Worm (Caenorhabditis elegans): Measurements from ENCODE around the gene scl-21.
A peak's percentile ranks its signal among the peaks of the same experiment; 100 is the strongest.

Gene scl-21

DNA sequence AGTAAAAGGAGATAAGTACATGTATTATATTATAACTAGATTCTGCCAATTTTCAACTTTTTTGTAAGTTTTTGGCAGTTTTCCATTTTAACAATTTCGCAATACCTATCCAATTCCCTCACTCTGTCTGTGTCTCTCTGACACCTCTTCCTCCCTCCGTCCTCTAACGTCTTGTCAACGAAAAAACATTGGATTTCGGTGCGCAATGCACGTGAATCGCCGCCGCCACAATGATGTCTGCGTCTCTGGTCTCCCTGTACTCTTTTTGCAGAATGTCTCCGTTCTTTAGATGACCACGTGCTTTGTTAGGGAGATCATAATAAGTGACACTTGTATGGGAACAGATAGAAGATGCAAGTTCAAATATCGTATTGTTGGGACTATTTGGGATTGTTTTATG lies 33.7 kb upstream of the scl-21 start (continued):
- TF ChIP-seq F26F4.8 (GFP tag; conservative IDR thresholded peaks at IDR 0.05) (no peak), hlh-11 (tag; optimal IDR thresholded peaks at IDR 0.05) (peak; percentile 98), F44E2.7 (GFP tag; IDR thresholded peaks at IDR 0.05) (no peak), mxl-3 (GFP tag; optimal IDR thresholded peaks at IDR 0.05) (peak; percentile 97), mep-1 (tag; optimal IDR thresholded peaks at IDR 0.05) (peak; percentile 94), nhr-102 (tag; optimal IDR thresholded peaks at IDR 0.05) (peak; percentile 96), daf-16 (GFP tag; optimal IDR thresholded peaks at IDR 0.05) (peak; percentile 24 to 82), daf-16 (tag; optimal IDR thresholded peaks at IDR 0.05) (peak; percentile 84), egl-27 (tag; optimal IDR thresholded peaks at IDR 0.05) (peak; percentile 60), unc-39 (tag; optimal IDR thresholded peaks at IDR 0.05) (peak; percentile 87), skn-1 (tag; optimal IDR thresholded peaks at IDR 0.05) (no peak), aha-1 (tag) (peak; percentile 99), ceh-32 (tag; optimal IDR thresholded peaks at IDR 0.05; ENCODE audit: poor library complexity) (no peak), lin-39 (tag; optimal IDR thresholded peaks at IDR 0.05) (no peak), unc-62 (GFP tag; optimal IDR thresholded peaks at IDR 0.05 in 1 of 2) (peak in 1 of 2 experiments; percentile 100), unc-62 (tag; optimal IDR thresholded peaks at IDR 0.05) (peak; percentile 83), gei-8 (GFP tag; optimal IDR thresholded peaks at IDR 0.05) (peak; percentile 97), T26A8.4 (GFP tag; IDR thresholded peaks at IDR 0.05) (peak; percentile 83), jun-1 (tag; optimal IDR thresholded peaks at IDR 0.05) (peak; percentile 37), ceh-28 (tag; optimal IDR thresholded peaks at IDR 0.05) (no peak), ztf-11 (tag; optimal IDR thresholded peaks at IDR 0.05) (no peak), nhr-111 (GFP tag; optimal IDR thresholded peaks at IDR 0.05) (no peak), arid-1 (GFP tag; conservative IDR thresholded peaks at IDR 0.05) (no peak), mxl-2 (GFP tag; conservative IDR thresholded peaks at IDR 0.05) (peak; percentile 99), zip-2 (tag; optimal IDR thresholded peaks at IDR 0.05) (peak; percentile 51), nhr-11 (tag; optimal IDR thresholded peaks at IDR 0.05) (peak; percentile 97), zip-11 (GFP tag; IDR thresholded peaks at IDR 0.05) (no peak), hlh-30 (tag; optimal IDR thresholded peaks at IDR 0.05; ENCODE audit: insufficient read depth) (peak; percentile 99), madf-5 (GFP tag; IDR thresholded peaks at IDR 0.05) (peak in 1 of 2 experiments; percentile 66; a peak in 1 of 4 replicates), sdz-12 (GFP tag; optimal IDR thresholded peaks at IDR 0.05) (no peak), lin-13 (GFP tag; optimal IDR thresholded peaks at IDR 0.05) (peak; percentile 58), ama-1 (optimal IDR thresholded peaks at IDR 0.05) (peak; percentile 26), cey-2 (tag; optimal IDR thresholded peaks at IDR 0.05; ENCODE audit: borderline replicate concordance, insufficient read depth) (peak; percentile 93), tag-97 (GFP tag; IDR thresholded peaks at IDR 0.05) (no peak), lin-38 (GFP tag; IDR thresholded peaks at IDR 0.05) (no peak; the same call in 1 of the 2 replicates), lim-7 (GFP tag; IDR thresholded peaks at IDR 0.05) (no peak), duxl-1 (tag; optimal IDR thresholded peaks at IDR 0.05; ENCODE audit: poor library complexity) (peak; percentile 73), saeg-2 (GFP tag; IDR thresholded peaks at IDR 0.05) (peak; percentile 96), Y5F2A.4 (GFP tag; optimal IDR thresholded peaks at IDR 0.05) (no peak), snpc-1.2 (GFP tag; IDR thresholded peaks at IDR 0.05) (no peak), lsy-2 (tag; optimal IDR thresholded peaks at IDR 0.05) (peak; percentile 76 to 90), ctbp-1 (GFP tag; IDR thresholded peaks at IDR 0.05) (0 out of 2 replicates have a peak, but pooled peaks have one; percentile 54), ceh-62 (tag; optimal IDR thresholded peaks at IDR 0.05) (no peak), zfp-2 (tag; optimal IDR thresholded peaks at IDR 0.05) (peak; percentile 20), lin-15B (tag; optimal IDR thresholded peaks at IDR 0.05) (no peak), set-16 (GFP tag; IDR thresholded peaks at IDR 0.05) (peak; percentile 60), rbr-2 (tag; optimal IDR thresholded peaks at IDR 0.05) (peak; percentile 85), vab-7 (GFP tag; IDR thresholded peaks at IDR 0.05) (0 out of 2 replicates have a peak, but pooled peaks have one; percentile 5), attf-4 (tag; optimal IDR thresholded peaks at IDR 0.05) (no peak), egl-43 (GFP tag; IDR thresholded peaks at IDR 0.05) (no peak), daf-8 (GFP tag; IDR thresholded peaks at IDR 0.05) (no peak), Y105C5A.15 (GFP tag; IDR thresholded peaks at IDR 0.05) (no peak)
